Fruit fly (Drosophila melanogaster): ENCODE results near the gene CG32102.

Gene CG32102

dm6 chr3L:12490418-12491035, 20.9 kb upstream of the CG32102 start, which contains the start of gene CG10660:
Gene CG10660 (minus strand): TSS chr3L:12490676.
- TF ChIP-seq CTCF (optimal IDR thresholded peaks at IDR 0.05) = no peak
- TF ChIP-seq CG8478 (optimal IDR thresholded peaks at IDR 0.05) = no peak

dm6 chr3L:12489952-12490351, 20.4 kb upstream of the CG32102 start:
- no peak for TF ChIP-seq CTCF (optimal IDR thresholded peaks at IDR 0.05)

- TF ChIP-seq CTCF (optimal IDR thresholded peaks at IDR 0.05) = no peak
- no peak for TF ChIP-seq CG8478 (optimal IDR thresholded peaks at IDR 0.05)
These were observed 16.6 kb upstream of the CG32102 start for dm6 chr3L:12486175-12486574.

dm6 chr3L:12484948-12485347, 15.4 kb upstream of the CG32102 start, which contains the start of gene CG10663:
Gene CG10663 (minus strand): TSS chr3L:12485035.
- no peak for TF ChIP-seq CG8478 (optimal IDR thresholded peaks at IDR 0.05)
- no peak for TF ChIP-seq CTCF (optimal IDR thresholded peaks at IDR 0.05)

dm6 chr3L:12484464-12484863, 14.9 kb upstream of the CG32102 start:
- TF ChIP-seq CTCF (optimal IDR thresholded peaks at IDR 0.05) (no peak), CG8478 (optimal IDR thresholded peaks at IDR 0.05) (no peak)

dm6 chr3L:12482917-12483316, 13.3 kb upstream of the CG32102 start:
- no peak for TF ChIP-seq CTCF (optimal IDR thresholded peaks at IDR 0.05)
- TF ChIP-seq CG8478 (optimal IDR thresholded peaks at IDR 0.05) = no peak

- no peak for TF ChIP-seq CTCF (optimal IDR thresholded peaks at IDR 0.05)
- TF ChIP-seq CG8478 (optimal IDR thresholded peaks at IDR 0.05) = no peak
These were observed 12.7 kb upstream of the CG32102 start, which contains the start of gene CG33725 for dm6 chr3L:12482246-12482645. Gene CG33725 (plus strand): TSS chr3L:12482609.

dm6 chr3L:12478229-12478628, 8.6 kb upstream of the CG32102 start:
- TF ChIP-seq CTCF (optimal IDR thresholded peaks at IDR 0.05) (peak in 1 of 2 experiments; percentile 4), CG8478 (optimal IDR thresholded peaks at IDR 0.05) (no peak)

dm6 chr3L:12471471-12471978, 1.9 kb upstream of the CG32102 start, which contains the start of gene CG10616:
Gene CG10616 (plus strand): TSS chr3L:12471728.
- TF ChIP-seq CG8478 (optimal IDR thresholded peaks at IDR 0.05) (no peak), CTCF (optimal IDR thresholded peaks at IDR 0.05) (peak in 1 of 2 experiments; percentile 9)

dm6 chr3L:12470509-12470908, 925 bp upstream of the CG32102 start:
- TF ChIP-seq CTCF (optimal IDR thresholded peaks at IDR 0.05) (no peak), CG8478 (optimal IDR thresholded peaks at IDR 0.05) (no peak)

- peak; percentile 15 to 43 for TF ChIP-seq CTCF (optimal IDR thresholded peaks at IDR 0.05)
- TF ChIP-seq CG8478 (optimal IDR thresholded peaks at IDR 0.05) = no peak
These were observed 1.6 kb downstream of the CG32102 start, which contains the start of gene eyg for dm6 chr3L:12468016-12468415. Gene eyg (minus strand): TSS chr3L:12468021.

- TF ChIP-seq CG8478 (optimal IDR thresholded peaks at IDR 0.05) (no peak), CTCF (optimal IDR thresholded peaks at IDR 0.05) (no peak)
These were observed 4.4 kb downstream of the CG32102 start for dm6 chr3L:12465229-12465628.

dm6 chr3L:12463580-12463979, 6.0 kb downstream of the CG32102 start:
- TF ChIP-seq CTCF (optimal IDR thresholded peaks at IDR 0.05) = no peak
- no peak for TF ChIP-seq CG8478 (optimal IDR thresholded peaks at IDR 0.05)

- TF ChIP-seq CTCF (optimal IDR thresholded peaks at IDR 0.05) = no peak
- TF ChIP-seq CG8478 (optimal IDR thresholded peaks at IDR 0.05) = no peak
These were observed 7.6 kb downstream of the CG32102 start for dm6 chr3L:12461953-12462352.

dm6 chr3L:12456916-12457662, 12.5 kb downstream of the CG32102 start:
- TF ChIP-seq CG8478 (optimal IDR thresholded peaks at IDR 0.05) (no peak), CTCF (optimal IDR thresholded peaks at IDR 0.05) (no peak)

dm6 chr3L:12455034-12455433, 14.6 kb downstream of the CG32102 start:
- TF ChIP-seq CTCF (optimal IDR thresholded peaks at IDR 0.05) = no peak
